Fruit fly (Drosophila melanogaster): ENCODE results near the gene ush.

Gene ush

dm6 chr2L:435311-435806 is 40.7 kb upstream of the ush start (continued):
- no peak for TF ChIP-seq GATAe (GFP tag; conservative IDR thresholded peaks at IDR 0.05)
- peak; percentile 88 for TF ChIP-seq Drgx (GFP tag; IDR thresholded peaks at IDR 0.05)
- no peak for TF ChIP-seq odd (GFP tag; optimal IDR thresholded peaks at IDR 0.05)
- TF ChIP-seq chinmo (GFP tag; IDR thresholded peaks at IDR 0.05; ENCODE audit: partially characterized antibody) = no peak
- TF ChIP-seq CG4424 (GFP tag; optimal IDR thresholded peaks at IDR 0.05) = no peak
- TF ChIP-seq nerfin-1 (tag; optimal IDR thresholded peaks at IDR 0.05) = no peak
- no peak for TF ChIP-seq NC2α (GFP tag; optimal IDR thresholded peaks at IDR 0.05)
- TF ChIP-seq gcm (GFP tag; optimal IDR thresholded peaks at IDR 0.05) = no peak
- peak; percentile 41 for TF ChIP-seq Med (GFP tag)
- TF ChIP-seq CG4360 (GFP tag; IDR thresholded peaks at IDR 0.05) = 0 out of 2 replicates have a peak, but pooled peaks have one; percentile 20
- TF ChIP-seq shn (GFP tag; optimal IDR thresholded peaks at IDR 0.05) = no peak
- TF ChIP-seq Dll (GFP tag; IDR thresholded peaks at IDR 0.05; ENCODE audit: partially characterized antibody) = no peak
- no peak for TF ChIP-seq nom (GFP tag; optimal IDR thresholded peaks at IDR 0.05)
- no peak for TF ChIP-seq Six4 (GFP tag; optimal IDR thresholded peaks at IDR 0.05)
- no peak for TF ChIP-seq CG33213 (GFP tag; optimal IDR thresholded peaks at IDR 0.05)
- no peak for TF ChIP-seq z (GFP tag; IDR thresholded peaks at IDR 0.05)
- TF ChIP-seq CG31224 (GFP tag; IDR thresholded peaks at IDR 0.05) = no peak
- no peak for TF ChIP-seq CG11398 (GFP tag; optimal IDR thresholded peaks at IDR 0.05)
- no peak for TF ChIP-seq CG2712 (tag; optimal IDR thresholded peaks at IDR 0.05)
- no peak for TF ChIP-seq HLHmδ (GFP tag; optimal IDR thresholded peaks at IDR 0.05)
- TF ChIP-seq CG31441 (GFP tag; IDR thresholded peaks at IDR 0.05) = peak; percentile 62
- TF ChIP-seq ERR (GFP tag; optimal IDR thresholded peaks at IDR 0.05) = no peak
- TF ChIP-seq zen2 (GFP tag; IDR thresholded peaks at IDR 0.05; ENCODE audit: partially characterized antibody) = no peak
- TF ChIP-seq Gsc (GFP tag; IDR thresholded peaks at IDR 0.05) = no peak
- no peak for TF ChIP-seq CoRest (tag; optimal IDR thresholded peaks at IDR 0.05)
- TF ChIP-seq crc (GFP tag; optimal IDR thresholded peaks at IDR 0.05) = no peak
- TF ChIP-seq CG3838 (GFP tag; optimal IDR thresholded peaks at IDR 0.05) = no peak
- TF ChIP-seq CG14667 (GFP tag; IDR thresholded peaks at IDR 0.05) = no peak
- TF ChIP-seq Atf-2 (GFP tag; optimal IDR thresholded peaks at IDR 0.05) = no peak
- TF ChIP-seq Fer1 (GFP tag; optimal IDR thresholded peaks at IDR 0.05) = no peak
- TF ChIP-seq ken (GFP tag; IDR thresholded peaks at IDR 0.05) = no peak
- no peak for TF ChIP-seq amos (GFP tag; IDR thresholded peaks at IDR 0.05; ENCODE audit: partially characterized antibody)
- peak; percentile 8 for TF ChIP-seq lab (GFP tag; optimal IDR thresholded peaks at IDR 0.05)
- no peak for TF ChIP-seq sim (GFP tag; IDR thresholded peaks at IDR 0.05)
- no peak for TF ChIP-seq CG10321 (GFP tag; IDR thresholded peaks at IDR 0.05)
- no peak for TF ChIP-seq CG4404 (GFP tag; IDR thresholded peaks at IDR 0.05)
- no peak for TF ChIP-seq pita (GFP tag; optimal IDR thresholded peaks at IDR 0.05)
- peak; percentile 13 for TF ChIP-seq CG17385 (GFP tag; optimal IDR thresholded peaks at IDR 0.05)
- TF ChIP-seq CG33557 (GFP tag; optimal IDR thresholded peaks at IDR 0.05) = no peak
- TF ChIP-seq Dip2 (GFP tag; IDR thresholded peaks at IDR 0.05) = no peak
- TF ChIP-seq onecut (GFP tag; IDR thresholded peaks at IDR 0.05) = peak; percentile 51
- TF ChIP-seq ftz-f1 (GFP tag; optimal IDR thresholded peaks at IDR 0.05) = no peak
- TF ChIP-seq wor (GFP tag; IDR thresholded peaks at IDR 0.05) = no peak
- no peak for TF ChIP-seq CG9817 (tag; optimal IDR thresholded peaks at IDR 0.05)
- TF ChIP-seq Dfd (GFP tag; optimal IDR thresholded peaks at IDR 0.05) = no peak
- TF ChIP-seq knrl (GFP tag; IDR thresholded peaks at IDR 0.05; ENCODE audit: partially characterized antibody) = no peak
- no peak for TF ChIP-seq CG34376 (GFP tag; optimal IDR thresholded peaks at IDR 0.05)
- no peak for TF ChIP-seq Fer2 (tag; optimal IDR thresholded peaks at IDR 0.05)
- TF ChIP-seq Hand (GFP tag; optimal IDR thresholded peaks at IDR 0.05) = no peak
- no peak for TF ChIP-seq pum (GFP tag; optimal IDR thresholded peaks at IDR 0.05)
- no peak for TF ChIP-seq kni (GFP tag; optimal IDR thresholded peaks at IDR 0.05)
- TF ChIP-seq en (GFP tag; optimal IDR thresholded peaks at IDR 0.05) = no peak

All from whole organism, embryonic.